Worm (Caenorhabditis elegans) whole organism, young adult: ENCODE results near the gene Y17D7B.4.
"Not testable (repeated sequence)": the region's sequence is repeated elsewhere in the genome, so short reads cannot be mapped to it uniquely, and the experiment has no call there.

ENCODE experiments used
- B0261.1 ChIP-seq: sonication (generic microtip); optimal IDR thresholded peaks from 2 replicates; lab custom pipeline; 2016; ENCODE audit warnings: mild to moderate bottlenecking, missing genetic modification characterization, moderate library complexity, missing compliant biosample characterization
- F10E7.11 ChIP-seq: sonication (generic microtip); optimal IDR thresholded peaks from 2 replicates; lab custom pipeline; 2017; ENCODE audit warnings: mild to moderate bottlenecking, missing genetic modification characterization, moderate library complexity, missing compliant biosample characterization
- F39B2.1 ChIP-seq: fragments of 200-800 bp; sonication (Bioruptor generic); IDR thresholded peaks from 2 replicates; pipeline ENCODE4 v1.3.6; 2022; ENCODE audit warnings: missing genetic modification reagents, missing genetic modification characterization, missing compliant biosample characterization
- F52B5.7 ChIP-seq: sonication (generic microtip); optimal IDR thresholded peaks from 2 replicates; lab custom pipeline; 2016; ENCODE audit warnings: mild to moderate bottlenecking, missing genetic modification characterization, missing compliant biosample characterization
- Y53G8AR.9 ChIP-seq: fragments of 200-800 bp; sonication (Bioruptor generic); conservative IDR thresholded peaks from 2 replicates; pipeline ENCODE4 v1.3.6; 2022; ENCODE audit warnings: missing genetic modification reagents, missing genetic modification characterization, missing compliant biosample characterization
- Y79H2A.3 ChIP-seq: fragments of 200-800 bp; sonication (Bioruptor generic); conservative IDR thresholded peaks from 2 replicates; pipeline ENCODE4 v1.3.6; 2022; ENCODE audit warnings: missing genetic modification reagents, missing genetic modification characterization, missing compliant biosample characterization
- aptf-2 ChIP-seq: fragments of 200-800 bp; sonication (Bioruptor generic); conservative IDR thresholded peaks from 2 replicates; pipeline ENCODE4 v1.3.6; 2022; ENCODE audit warnings: missing genetic modification reagents, missing genetic modification characterization, missing compliant biosample characterization
- attf-3 ChIP-seq: fragments of 200-800 bp; sonication (Bioruptor generic); conservative IDR thresholded peaks from 2 replicates; pipeline ENCODE4 v1.3.6; 2022; ENCODE audit warnings: missing genetic modification reagents, missing genetic modification characterization, missing compliant biosample characterization
- bed-1 ChIP-seq: fragments of 200-800 bp; sonication (Bioruptor generic); IDR thresholded peaks from 2 replicates; pipeline ENCODE4 v1.3.6; 2022; ENCODE audit warnings: missing genetic modification reagents, missing genetic modification characterization, missing compliant biosample characterization
- cebp-2 ChIP-seq: fragments of 200-800 bp; sonication (Bioruptor generic); IDR thresholded peaks from 2 replicates; pipeline ENCODE4 v1.3.6; 2022; ENCODE audit warnings: missing genetic modification characterization, missing compliant biosample characterization
- ceh-100 ChIP-seq: fragments of 200-800 bp; sonication (Bioruptor generic); IDR thresholded peaks from 2 replicates; pipeline ENCODE4 v1.3.6; 2022; ENCODE audit warnings: missing genetic modification reagents, missing genetic modification characterization, missing compliant biosample characterization
- dpl-1 ChIP-seq: fragments of 150-350 bp; optimal IDR thresholded peaks from 2 replicates; lab custom pipeline; 2014; ENCODE audit warnings: missing biosample characterization, missing genetic modification reagents, missing genetic modification characterization
- efl-1 ChIP-seq: fragments of 150-350 bp; optimal IDR thresholded peaks from 2 replicates; lab custom pipeline; 2014; ENCODE audit warnings: missing biosample characterization, missing genetic modification reagents, missing genetic modification characterization
- egl-44 ChIP-seq: fragments of 200-800 bp; sonication (Bioruptor generic); IDR thresholded peaks from 2 replicates; pipeline ENCODE4 v1.3.6; 2022; ENCODE audit warnings: missing genetic modification reagents, missing genetic modification characterization, missing compliant biosample characterization
- egrh-3 ChIP-seq: fragments of 200-800 bp; sonication (Bioruptor generic); IDR thresholded peaks from 2 replicates; pipeline ENCODE4 v1.3.6; 2022; ENCODE audit warnings: missing genetic modification reagents, missing genetic modification characterization, missing compliant biosample characterization
- fkh-3 ChIP-seq: sonication (generic microtip); optimal IDR thresholded peaks from 2 replicates; lab custom pipeline; 2016; ENCODE audit warnings: mild to moderate bottlenecking, missing genetic modification characterization, missing compliant biosample characterization
- gei-17 ChIP-seq: fragments of 200-800 bp; sonication (Bioruptor generic); optimal IDR thresholded peaks from 2 replicates; lab custom pipeline; 2018; ENCODE audit warnings: mild to moderate bottlenecking, missing genetic modification characterization, missing compliant biosample characterization
- him-1 ChIP-seq: sonication (generic microtip); optimal IDR thresholded peaks from 2 replicates; lab custom pipeline; 2016; ENCODE audit warnings: missing genotype, missing genetic modification reagents, missing genetic modification characterization, missing compliant biosample characterization
- hlh-12 ChIP-seq: sonication (generic microtip); optimal IDR thresholded peaks from 2 replicates; lab custom pipeline; 2016; ENCODE audit warnings: missing genetic modification characterization, missing compliant biosample characterization
- hlh-26 ChIP-seq: fragments of 200-800 bp; sonication (Bioruptor generic); conservative IDR thresholded peaks from 2 replicates; pipeline ENCODE4 v1.3.6; 2022; ENCODE audit warnings: missing genetic modification reagents, missing genetic modification characterization, missing compliant biosample characterization
- hmg-1.2 ChIP-seq: fragments of 200-800 bp; sonication (Bioruptor generic); IDR thresholded peaks from 2 replicates; pipeline ENCODE4 v1.3.6; 2022; ENCODE audit warnings: missing genetic modification reagents, missing genetic modification characterization, missing compliant biosample characterization
- let-607 ChIP-seq, 2 experiments: fragments of 200-800 bp in 1 of 2; sonication (Bioruptor generic) in 1 of 2; sonication (generic microtip) in 1 of 2; optimal IDR thresholded peaks; 2 replicates each; lab custom pipeline; 2016 to 2018; ENCODE audit warnings: mild to moderate bottlenecking in 2 of 2, missing compliant biosample characterization in 2 of 2, missing genetic modification characterization in 2 of 2, moderate library complexity in 2 of 2, missing genotype in 1 of 2
- lin-26 ChIP-seq: fragments of 200-800 bp; sonication (Bioruptor generic); IDR thresholded peaks from 2 replicates; pipeline ENCODE4 v1.3.6; 2022; ENCODE audit warnings: missing genetic modification reagents, missing genetic modification characterization, missing compliant biosample characterization
- lin-35 ChIP-seq, 3 experiments: fragments of 150-350 bp in 2 of 3; sonication (generic microtip) in 1 of 3; optimal IDR thresholded peaks; 2 replicates each; lab custom pipeline; 2014 to 2018; ENCODE audit warnings: missing biosample characterization in 3 of 3, missing genetic modification characterization in 3 of 3, missing genetic modification reagents in 3 of 3
- lsl-1 ChIP-seq: fragments of 200-800 bp; sonication (Bioruptor generic); optimal IDR thresholded peaks from 2 replicates; lab custom pipeline; 2018; ENCODE audit warnings: mild to moderate bottlenecking, missing genetic modification characterization, moderate library complexity, missing compliant biosample characterization
- mel-28 ChIP-seq: sonication (generic microtip); optimal IDR thresholded peaks from 2 replicates; lab custom pipeline; 2016; ENCODE audit warnings: borderline replicate concordance, mild to moderate bottlenecking, missing genetic modification characterization, missing compliant biosample characterization
- mxl-1 ChIP-seq: sonication (generic microtip); optimal IDR thresholded peaks from 2 replicates; lab custom pipeline; 2016; ENCODE audit warnings: missing genetic modification characterization, missing compliant biosample characterization
- nfya-2 ChIP-seq: fragments of 200-800 bp; sonication (Bioruptor generic); IDR thresholded peaks from 2 replicates; pipeline ENCODE4 v1.3.6; 2022; ENCODE audit warnings: missing genetic modification reagents, missing genetic modification characterization, missing compliant biosample characterization
- nhr-179 ChIP-seq: sonication (generic microtip); optimal IDR thresholded peaks from 2 replicates; lab custom pipeline; 2016; ENCODE audit warnings: mild to moderate bottlenecking, missing genetic modification characterization, missing compliant biosample characterization
- nhr-27 ChIP-seq: fragments of 200-800 bp; sonication (Bioruptor generic); optimal IDR thresholded peaks from 2 replicates; lab custom pipeline; 2018; ENCODE audit warnings: mild to moderate bottlenecking, missing genetic modification characterization, moderate library complexity, missing compliant biosample characterization
- pha-4 ChIP-seq: fragments of 150-350 bp; sonication (generic microtip); optimal IDR thresholded peaks from 2 replicates; lab custom pipeline; 2014; ENCODE audit warnings: missing biosample characterization, missing genetic modification reagents, missing genetic modification characterization
- rcor-1 ChIP-seq: fragments of 200-800 bp; sonication (Bioruptor generic); IDR thresholded peaks from 2 replicates; pipeline ENCODE4 v1.3.6; 2022; ENCODE audit warnings: missing genetic modification reagents, missing genetic modification characterization, missing compliant biosample characterization
- rec-8 ChIP-seq, 2 experiments: sonication (generic microtip); optimal IDR thresholded peaks; 2 replicates each; lab custom pipeline; 2016; ENCODE audit warnings: mild to moderate bottlenecking in 2 of 2, missing genetic modification characterization in 2 of 2, missing genetic modification reagents in 2 of 2, missing genotype in 2 of 2, missing biosample characterization in 1 of 2, missing compliant biosample characterization in 1 of 2, moderate library complexity in 1 of 2
- rpc-1 ChIP-seq, 2 experiments: fragments of 150-350 bp in 1 of 2; sonication (generic microtip) in 1 of 2; optimal IDR thresholded peaks; 2 replicates each; lab custom pipeline; 2014 to 2018; ENCODE audit warnings: missing biosample characterization in 1 of 2, missing genetic modification characterization in 1 of 2, missing genetic modification reagents in 1 of 2, missing genotype in 1 of 2
- sea-2 ChIP-seq: fragments of 200-800 bp; sonication (Bioruptor generic); IDR thresholded peaks from 2 replicates; pipeline ENCODE4 v1.3.6; 2022; ENCODE audit warnings: missing genetic modification characterization, missing compliant biosample characterization
- snpc-1.3 ChIP-seq: sonication (generic microtip); optimal IDR thresholded peaks from 2 replicates; lab custom pipeline; 2017; ENCODE audit warnings: missing genetic modification characterization, mild to moderate bottlenecking, missing compliant biosample characterization, antibody characterized with exemption, moderate library complexity, missing genotype, missing genetic modification reagents; ENCODE audit not compliant: insufficient read depth
- snpc-3.4 ChIP-seq: sonication (generic microtip); optimal IDR thresholded peaks from 2 replicates; lab custom pipeline; 2017; ENCODE audit warnings: missing genetic modification characterization, mild to moderate bottlenecking, missing compliant biosample characterization, antibody characterized with exemption, moderate library complexity, missing genotype, missing genetic modification reagents
- somi-1 ChIP-seq: fragments of 200-800 bp; sonication (Bioruptor generic); optimal IDR thresholded peaks from 2 replicates; lab custom pipeline; 2018; ENCODE audit warnings: mild to moderate bottlenecking, missing genetic modification characterization, missing compliant biosample characterization
- ztf-26 ChIP-seq: sonication (generic microtip); optimal IDR thresholded peaks from 2 replicates; lab custom pipeline; 2017; ENCODE audit warnings: missing genetic modification characterization, missing compliant biosample characterization

Gene Y17D7B.4

DNA sequence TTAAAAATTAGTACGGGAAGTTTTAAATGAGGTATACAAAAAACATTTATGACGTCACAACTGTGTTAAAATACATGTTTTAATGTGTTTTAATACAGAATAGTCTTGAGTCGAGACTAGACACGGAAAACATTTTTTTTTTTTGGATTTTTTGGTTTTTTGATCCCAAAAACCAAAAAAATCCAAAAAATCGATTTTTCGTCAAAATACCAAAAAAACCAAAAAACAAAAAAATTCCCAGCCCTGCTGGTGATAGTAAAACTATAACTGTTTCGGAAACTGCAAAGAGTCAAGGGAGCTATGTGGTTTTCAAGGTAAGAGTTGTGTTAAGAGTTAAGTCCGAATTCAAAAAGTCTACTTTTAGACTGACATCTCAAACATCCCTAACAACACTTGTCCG lies 15.4 kb downstream of the Y17D7B.4 start, which contains the start of gene F11D11.4 (continued):
- no peak for TF ChIP-seq nhr-179
- TF ChIP-seq, all 124 proteins: peak for 0

DNA sequence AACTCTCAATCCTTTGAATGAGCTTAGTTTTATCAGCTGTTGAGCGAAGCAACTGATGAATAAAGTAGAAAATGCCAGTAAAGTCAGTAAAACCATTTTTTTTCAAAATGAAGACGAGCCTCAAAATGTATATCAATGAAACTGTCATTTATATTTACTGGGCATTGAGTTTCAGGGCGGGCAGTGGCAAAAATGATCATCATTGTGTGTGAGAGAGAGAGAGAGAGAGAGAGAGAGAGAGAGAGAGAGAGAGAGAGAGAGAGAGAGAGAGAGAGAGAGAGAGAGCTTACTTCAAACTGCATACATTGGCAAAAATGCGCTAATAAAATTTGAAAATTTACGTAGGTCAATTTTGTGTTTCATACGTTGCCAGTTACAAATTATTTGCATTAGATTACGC lies 16.3 kb downstream of the Y17D7B.4 start, which contains the start of gene F11D11.3:
TSS of gene F11D11.3 (minus strand) at position 101 of the 400 bp plus-strand sequence.
- TF ChIP-seq fkh-3 (tag; lab: Kevin White, UChicago): no peak
- TF ChIP-seq F52B5.7: no peak
- no peak for TF ChIP-seq Y53G8AR.9 (GFP tag; lab: Robert Waterston, UW)
- TF ChIP-seq lin-35 (GFP tag; optimal IDR thresholded peaks at IDR 0.05; lab: Kevin White, UChicago): no peak
- no peak for TF ChIP-seq nhr-179
- no peak for TF ChIP-seq rcor-1
- TF ChIP-seq lsl-1 (GFP tag; lab: Kevin White, UChicago): no peak
- TF ChIP-seq pha-4 (tag; lab: Kevin White, UChicago): no peak
- no peak for TF ChIP-seq mxl-1
- TF ChIP-seq dpl-1 (GFP tag; lab: Kevin White, UChicago): no peak

ce11 chrV:18754328-18754727 lies 22.2 kb downstream of the Y17D7B.4 start, which contains the start of gene clec-254:
clec-254 (minus strand) TSS chrV:18754428.
- not testable (repeated sequence) for TF ChIP-seq rec-8 (tag; optimal IDR thresholded peaks at IDR 0.05; lab: Kevin White, UChicago); efl-1; lsl-1 (GFP tag; lab: Kevin White, UChicago)
- TF ChIP-seq, all 124 proteins: peak for 0; not testable (repeated sequence) for 124

DNA sequence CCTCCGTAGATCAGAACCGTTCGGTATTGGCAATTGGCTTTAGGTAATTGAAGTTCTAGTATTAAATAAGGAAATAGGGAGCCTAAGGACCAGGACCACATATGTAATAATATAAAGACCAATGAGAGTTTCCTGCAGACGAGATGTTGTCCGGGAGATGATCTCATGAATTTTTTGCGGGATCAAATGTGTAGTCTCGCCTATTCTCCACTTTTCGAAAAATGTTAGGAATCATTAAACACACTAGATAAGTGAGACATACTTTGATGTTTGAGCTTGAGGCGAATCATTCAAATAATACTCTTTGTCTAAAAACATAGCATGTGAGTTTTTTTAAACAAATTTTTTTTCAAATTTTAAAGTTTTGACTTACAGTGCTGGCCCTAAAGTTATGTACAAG lies 23.5 kb downstream of the Y17D7B.4 start, which contains the start of gene F11D11.6:
TSS of gene F11D11.6 (minus strand) at position 101 of the 400 bp plus-strand sequence.
- TF ChIP-seq hmg-1.2 (GFP tag; lab: Robert Waterston, UW) (no peak), hlh-12 (tag; lab: Kevin White, UChicago) (no peak), bed-1 (GFP tag; lab: Robert Waterston, UW) (no peak), F10E7.11 (tag; lab: Kevin White, UChicago) (no peak)

ce11 chrV:18750445-18750844 lies 26.0 kb downstream of the Y17D7B.4 start, which contains the start of the genes F11D11.21 and F11D11.12:
F11D11.21 (minus strand) TSS chrV:18750545.
F11D11.12 (minus strand) TSS chrV:18750682.
- TF ChIP-seq somi-1 (GFP tag; lab: Kevin White, UChicago) (no peak), gei-17 (GFP tag; lab: Kevin White, UChicago) (no peak), let-607 (tag; optimal IDR thresholded peaks at IDR 0.05; lab: Kevin White, UChicago) (no peak), F39B2.1 (GFP tag; lab: Robert Waterston, UW) (no peak), ztf-26 (tag; lab: Kevin White, UChicago) (no peak), nfya-2 (GFP tag; lab: Robert Waterston, UW) (no peak), ceh-100 (GFP tag; lab: Robert Waterston, UW) (no peak), mel-28 (no peak), aptf-2 (no peak), egrh-3 (GFP tag; lab: Robert Waterston, UW) (no peak), dpl-1 (GFP tag; lab: Kevin White, UChicago) (no peak), cebp-2 (GFP tag; lab: Robert Waterston, UW) (no peak), nhr-27 (tag; lab: Kevin White, UChicago) (no peak), snpc-3.4 (tag; lab: Kevin White, UChicago) (no peak), F10E7.11 (tag; lab: Kevin White, UChicago) (no peak)

DNA sequence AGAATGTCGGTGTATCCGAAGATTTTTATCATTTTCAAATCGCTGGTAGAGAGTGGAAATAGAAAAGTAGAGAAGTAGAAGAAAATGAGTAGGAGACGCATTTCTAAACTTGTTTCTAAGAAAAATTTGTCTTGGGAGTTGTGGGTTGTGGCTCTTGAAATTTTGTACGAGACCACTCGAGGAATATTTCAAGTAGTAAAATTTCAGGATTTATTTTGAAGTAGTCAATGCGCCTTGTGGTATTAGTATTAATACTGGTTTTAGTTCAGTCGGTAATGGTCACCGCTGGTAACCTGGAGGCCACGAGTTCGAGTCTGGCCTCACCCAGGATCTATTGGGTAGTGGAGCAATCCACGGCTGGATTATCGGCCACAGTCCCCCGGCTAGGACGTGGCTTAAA lies 27.8 kb downstream of the Y17D7B.4 start, which contains the start of gene clec-252:
TSS of gene clec-252 (minus strand) at position 101 of the 400 bp plus-strand sequence.
- TF ChIP-seq attf-3 (no peak), B0261.1 (tag; lab: Kevin White, UChicago) (no peak), hlh-26 (GFP tag; lab: Robert Waterston, UW) (no peak), lin-26 (GFP tag; lab: Robert Waterston, UW) (no peak), egl-44 (GFP tag; lab: Robert Waterston, UW) (no peak), lin-35 (GFP tag; optimal IDR thresholded peaks at IDR 0.05; lab: Kevin White, UChicago) (no peak), sea-2 (no peak), snpc-1.3 (no peak), him-1 (tag; lab: Kevin White, UChicago) (no peak), rpc-1 (optimal IDR thresholded peaks at IDR 0.05; lab: Kevin White, UChicago) (no peak), rpc-1 (tag; optimal IDR thresholded peaks at IDR 0.05; lab: Kevin White, UChicago) (no peak), somi-1 (GFP tag; lab: Kevin White, UChicago) (no peak), Y79H2A.3 (GFP tag; lab: Robert Waterston, UW) (no peak), egrh-3 (GFP tag; lab: Robert Waterston, UW) (no peak)
